Fruit fly (Drosophila melanogaster) whole organism, prepupa: ENCODE data around the gene CG5276.

Source experiments
- CG10669 ChIP-seq: fragments of 200-800 bp; sonication (Bioruptor generic); optimal IDR thresholded peaks from 3 replicates; lab custom pipeline; 2018; ENCODE audit warnings: missing biosample characterization, mild to moderate bottlenecking, missing genetic modification characterization, moderate library complexity
- CG11294 ChIP-seq: fragments of 200-800 bp; sonication (Bioruptor generic); IDR thresholded peaks from 2 replicates; pipeline ENCODE4 v1.3.6; 2022; ENCODE audit warnings: missing biosample characterization, missing genetic modification characterization
- CG11902 ChIP-seq: fragments of 200-800 bp; sonication (Bioruptor generic); optimal IDR thresholded peaks from 3 replicates; lab custom pipeline; 2016; ENCODE audit warnings: missing biosample characterization, missing genetic modification characterization
- CG1621 ChIP-seq: fragments of 200-800 bp; sonication (Bioruptor generic); optimal IDR thresholded peaks from 3 replicates; lab custom pipeline; 2018; ENCODE audit warnings: missing biosample characterization, mild to moderate bottlenecking, missing genetic modification characterization
- CG16779 ChIP-seq: fragments of 200-800 bp; sonication (Bioruptor generic); optimal IDR thresholded peaks from 3 replicates; lab custom pipeline; 2017; ENCODE audit warnings: missing biosample characterization, mild to moderate bottlenecking, missing genetic modification characterization
- CG3032 ChIP-seq: fragments of 200-800 bp; optimal IDR thresholded peaks from 2 replicates; lab custom pipeline; 2019; ENCODE audit warnings: missing biosample characterization, mild to moderate bottlenecking, missing genetic modification characterization, moderate library complexity
- CG31627 ChIP-seq: fragments of 200-800 bp; sonication (Bioruptor generic); optimal IDR thresholded peaks from 3 replicates; lab custom pipeline; 2016; ENCODE audit warnings: missing biosample characterization, missing genetic modification characterization
- CG32006 ChIP-seq: fragments of 200-800 bp; sonication (Bioruptor generic); optimal IDR thresholded peaks from 3 replicates; lab custom pipeline; 2017; ENCODE audit warnings: missing biosample characterization, mild to moderate bottlenecking, missing genetic modification characterization
- CG34406 ChIP-seq: fragments of 200-800 bp; sonication (Bioruptor generic); optimal IDR thresholded peaks from 3 replicates; lab custom pipeline; 2016; ENCODE audit warnings: missing biosample characterization, missing genetic modification characterization
- CG3919 ChIP-seq: fragments of 200-800 bp; sonication (Bioruptor generic); optimal IDR thresholded peaks from 3 replicates; lab custom pipeline; 2016; ENCODE audit warnings: missing biosample characterization, missing genetic modification characterization
- CG4318 ChIP-seq: fragments of 200-800 bp; sonication (Bioruptor generic); optimal IDR thresholded peaks from 3 replicates; lab custom pipeline; 2017; ENCODE audit warnings: missing biosample characterization, mild to moderate bottlenecking, missing genetic modification characterization
- CG6163 ChIP-seq: fragments of 200-800 bp; sonication (Bioruptor generic); IDR thresholded peaks from 3 replicates; pipeline ENCODE4 v1.3.6; 2022; ENCODE audit warnings: missing biosample characterization, missing genetic modification characterization
- CG6792 ChIP-seq: fragments of 200-800 bp; sonication (Bioruptor generic); optimal IDR thresholded peaks from 3 replicates; lab custom pipeline; 2016; ENCODE audit warnings: missing biosample characterization, missing genetic modification characterization
- CG6808 ChIP-seq: fragments of 200-800 bp; sonication (Bioruptor generic); optimal IDR thresholded peaks from 3 replicates; lab custom pipeline; 2017; ENCODE audit warnings: missing biosample characterization, missing genetic modification characterization, mild to moderate bottlenecking, moderate library complexity, missing genetic modification reagents
- CG7368 ChIP-seq: fragments of 200-800 bp; sonication (Bioruptor generic); optimal IDR thresholded peaks from 3 replicates; lab custom pipeline; 2016; ENCODE audit warnings: missing biosample characterization, missing genetic modification characterization
- CG8119 ChIP-seq: fragments of 200-800 bp; sonication (Bioruptor generic); IDR thresholded peaks from 3 replicates; pipeline ENCODE4 v1.3.6; 2022; ENCODE audit warnings: missing biosample characterization, missing genetic modification characterization
- CG8632 ChIP-seq: fragments of 200-800 bp; sonication (Bioruptor generic); optimal IDR thresholded peaks from 3 replicates; lab custom pipeline; 2016; ENCODE audit warnings: missing biosample characterization, missing genetic modification characterization
- CG9139 ChIP-seq: fragments of 200-800 bp; sonication (Bioruptor generic); optimal IDR thresholded peaks from 3 replicates; lab custom pipeline; 2017; ENCODE audit warnings: missing biosample characterization, mild to moderate bottlenecking, missing genetic modification characterization
- Eip75B ChIP-seq: fragments of 200-800 bp; sonication (Bioruptor generic); optimal IDR thresholded peaks from 3 replicates; lab custom pipeline; 2016; ENCODE audit warnings: missing biosample characterization, missing genetic modification characterization
- Eip78C ChIP-seq: fragments of 200-800 bp; sonication (Bioruptor generic); peaks from one replicate; lab custom pipeline; 2016; ENCODE audit warnings: missing biosample characterization, missing genetic modification characterization
- Ets21C ChIP-seq: fragments of 200-800 bp; sonication (Bioruptor generic); optimal IDR thresholded peaks from 3 replicates; lab custom pipeline; 2016; ENCODE audit warnings: missing biosample characterization, missing genetic modification characterization
- Ets96B ChIP-seq: fragments of 200-800 bp; optimal IDR thresholded peaks from 2 replicates; lab custom pipeline; 2019; ENCODE audit warnings: missing biosample characterization, mild to moderate bottlenecking, missing genetic modification characterization, moderate library complexity
- Gug ChIP-seq: fragments of 200-800 bp; sonication (Bioruptor generic); IDR thresholded peaks from 2 replicates; pipeline ENCODE4 v1.3.6; 2022; ENCODE audit warnings: missing biosample characterization, missing genetic modification characterization
- Hr39 ChIP-seq: fragments of 200-800 bp; sonication (Bioruptor generic); optimal IDR thresholded peaks from 2 replicates; lab custom pipeline; 2016; ENCODE audit warnings: missing biosample characterization, missing genetic modification characterization
- Lpt ChIP-seq: fragments of 200-800 bp; sonication (Bioruptor generic); optimal IDR thresholded peaks from 3 replicates; lab custom pipeline; 2016; ENCODE audit warnings: missing biosample characterization, missing genetic modification characterization
- Met ChIP-seq: fragments of 200-800 bp; sonication (Bioruptor generic); optimal IDR thresholded peaks from 3 replicates; lab custom pipeline; 2016; ENCODE audit warnings: missing biosample characterization, missing genetic modification characterization
- OdsH ChIP-seq: fragments of 200-800 bp; sonication (Bioruptor generic); optimal IDR thresholded peaks from 3 replicates; lab custom pipeline; 2016; ENCODE audit warnings: missing biosample characterization, missing genetic modification characterization
- Smox ChIP-seq: fragments of 200-800 bp; sonication (Bioruptor generic); optimal IDR thresholded peaks from 3 replicates; lab custom pipeline; 2016; ENCODE audit warnings: missing biosample characterization, missing genetic modification characterization
- Sox102F ChIP-seq: fragments of 200-800 bp; sonication (Bioruptor generic); optimal IDR thresholded peaks from 2 replicates; lab custom pipeline; 2016; ENCODE audit warnings: missing biosample characterization, mild to moderate bottlenecking, missing genetic modification characterization
- Sox14 ChIP-seq: fragments of 200-800 bp; sonication (Bioruptor generic); optimal IDR thresholded peaks from 3 replicates; lab custom pipeline; 2016; ENCODE audit warnings: missing biosample characterization, missing genetic modification characterization
- Sox15 ChIP-seq: fragments of 200-800 bp; sonication (Bioruptor generic); optimal IDR thresholded peaks from 3 replicates; lab custom pipeline; 2016; ENCODE audit warnings: missing biosample characterization, missing genetic modification characterization
- cyc ChIP-seq: fragments of 200-800 bp; sonication (Bioruptor generic); optimal IDR thresholded peaks from 3 replicates; lab custom pipeline; 2016; ENCODE audit warnings: missing biosample characterization, missing genetic modification characterization
- dac ChIP-seq: fragments of 200-800 bp; sonication (Bioruptor generic); optimal IDR thresholded peaks from 2 replicates; lab custom pipeline; 2017; ENCODE audit warnings: missing biosample characterization, mild to moderate bottlenecking, missing genetic modification characterization
- dsx ChIP-seq: fragments of 200-800 bp; optimal IDR thresholded peaks from 3 replicates; lab custom pipeline; 2019; ENCODE audit warnings: missing biosample characterization, mild to moderate bottlenecking, missing genetic modification characterization, moderate library complexity; ENCODE audit not compliant: poor library complexity, severe bottlenecking
- eg ChIP-seq: fragments of 200-800 bp; sonication (Bioruptor generic); IDR thresholded peaks from 3 replicates; pipeline ENCODE4 v1.3.6; 2022; ENCODE audit warnings: missing biosample characterization, missing genetic modification characterization
- fd59A ChIP-seq: fragments of 200-800 bp; sonication (Bioruptor generic); optimal IDR thresholded peaks from 2 replicates; lab custom pipeline; 2017; ENCODE audit warnings: missing biosample characterization, mild to moderate bottlenecking, missing genetic modification characterization, missing genetic modification reagents
- fd85E ChIP-seq: fragments of 200-800 bp; sonication (Bioruptor generic); optimal IDR thresholded peaks from 3 replicates; lab custom pipeline; 2016; ENCODE audit warnings: missing biosample characterization, missing genetic modification characterization
- fkh ChIP-seq: fragments of 200-800 bp; sonication (Bioruptor generic); optimal IDR thresholded peaks from 3 replicates; lab custom pipeline; 2017; ENCODE audit warnings: missing biosample characterization, mild to moderate bottlenecking, missing genetic modification characterization, moderate library complexity
- lz ChIP-seq: fragments of 200-800 bp; sonication (Bioruptor generic); optimal IDR thresholded peaks from 3 replicates; lab custom pipeline; 2016; ENCODE audit warnings: missing biosample characterization, missing genetic modification characterization
- net ChIP-seq: fragments of 200-800 bp; sonication (Bioruptor generic); optimal IDR thresholded peaks from 3 replicates; lab custom pipeline; 2016; ENCODE audit warnings: missing biosample characterization, missing genetic modification characterization
- pdm3 ChIP-seq: fragments of 200-800 bp; sonication (Bioruptor generic); optimal IDR thresholded peaks from 3 replicates; lab custom pipeline; 2016; ENCODE audit warnings: missing biosample characterization, missing genetic modification characterization
- salr ChIP-seq, 2 experiments: fragments of 200-800 bp; sonication (Bioruptor generic); optimal IDR thresholded peaks; 3 replicates each; lab custom pipeline; 2016 to 2018; ENCODE audit warnings: missing biosample characterization in 2 of 2, missing genetic modification characterization in 2 of 2, mild to moderate bottlenecking in 1 of 2
- spab ChIP-seq: fragments of 200-800 bp; sonication (Bioruptor generic); optimal IDR thresholded peaks from 2 replicates; lab custom pipeline; 2017; ENCODE audit warnings: missing biosample characterization, mild to moderate bottlenecking, missing genetic modification characterization, missing genetic modification reagents
- svp ChIP-seq: fragments of 200-800 bp; sonication (Bioruptor generic); peaks from one replicate; lab custom pipeline; 2016; ENCODE audit warnings: missing biosample characterization, missing genetic modification characterization
- vri ChIP-seq: fragments of 200-800 bp; sonication (Bioruptor generic); optimal IDR thresholded peaks from 3 replicates; lab custom pipeline; 2016; ENCODE audit warnings: missing biosample characterization, mild to moderate bottlenecking, missing genetic modification characterization

Gene CG5276

DNA sequence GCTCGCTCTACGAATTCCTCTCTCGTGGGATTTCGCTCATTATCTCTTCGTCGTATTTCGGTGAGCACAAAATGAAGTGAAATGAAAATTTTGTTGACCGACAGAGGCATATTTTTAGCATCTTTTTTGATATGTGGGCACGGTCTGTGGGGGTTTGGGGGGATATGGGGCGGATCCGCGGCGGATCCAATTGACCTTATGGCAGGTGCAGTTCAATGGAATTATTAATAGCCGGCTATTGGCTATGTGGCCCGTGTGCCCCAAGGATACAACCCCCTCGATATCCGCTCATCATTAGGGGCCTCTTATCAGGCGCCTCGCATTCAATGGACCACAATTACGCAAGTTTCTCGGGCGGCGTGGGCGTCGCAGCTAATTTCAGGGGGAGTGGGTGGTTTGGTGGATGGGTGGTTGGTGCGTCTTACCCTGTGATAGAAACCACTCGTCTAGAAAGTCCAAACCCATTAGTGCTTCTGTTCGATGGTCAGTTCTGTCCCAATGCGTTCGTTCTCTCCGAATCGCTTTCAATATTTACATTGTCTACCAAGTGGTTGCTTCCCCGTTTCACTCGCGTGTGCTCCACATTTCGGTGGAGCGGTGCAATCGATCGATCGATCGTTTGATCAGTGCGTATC lies 19.8 kb downstream of the CG5276 start, which contains the start of gene sals:
sals (minus strand) TSS at position 585 of the 635 bp plus-strand sequence.
- TF ChIP-seq Ets21C (no peak), svp (GFP tag; lab: Kevin White, UChicago) (peak; percentile 82)

dm6 chr3R:11452041-11452440 lies 20.5 kb downstream of the CG5276 start:
- TF ChIP-seq CG6792 (GFP tag; lab: Kevin White, UChicago) (no peak), CG32006 (peak; percentile 12), Eip78C (peak; percentile 24), CG6163 (GFP tag; lab: Robert Waterston, UW) (no peak), CG8632 (GFP tag; lab: Kevin White, UChicago) (no peak), svp (GFP tag; lab: Kevin White, UChicago) (peak; percentile 94), fkh (GFP tag; lab: Kevin White, UChicago) (peak; percentile 7)

- TF ChIP-seq CG11902: peak; percentile 59
- no peak for TF ChIP-seq fd85E
- TF ChIP-seq CG4318 (GFP tag; lab: Kevin White, UChicago): peak; percentile 56
- TF ChIP-seq Eip75B (GFP tag; lab: Kevin White, UChicago): peak; percentile 36
- peak; percentile 49 for TF ChIP-seq Sox14 (GFP tag; lab: Kevin White, UChicago)
- TF ChIP-seq CG6792 (GFP tag; lab: Kevin White, UChicago): peak; percentile 45
- no peak for TF ChIP-seq spab
- TF ChIP-seq Ets96B: no peak
- TF ChIP-seq fd59A (GFP tag; lab: Kevin White, UChicago): no peak
- TF ChIP-seq vri (GFP tag; lab: Kevin White, UChicago): peak; percentile 42
- peak; percentile 89 for TF ChIP-seq svp (GFP tag; lab: Kevin White, UChicago)
- no peak for TF ChIP-seq CG1621
- TF ChIP-seq CG11294: peak; percentile 28; the same call in 1 of the 2 replicates
- TF ChIP-seq OdsH (GFP tag; lab: Kevin White, UChicago): peak; percentile 52
- TF ChIP-seq Hr39: peak; percentile 75
- TF ChIP-seq Lpt: no peak
- TF ChIP-seq cyc (GFP tag; lab: Kevin White, UChicago): peak; percentile 68
- peak; percentile 76 for TF ChIP-seq lz
- TF ChIP-seq CG3032: no peak
- peak; percentile 43; the same call in 1 of the 3 replicates for TF ChIP-seq CG6163 (GFP tag; lab: Robert Waterston, UW)
- 0 out of 3 replicates have a peak, but pooled peaks have one; percentile 26 for TF ChIP-seq CG8119 (GFP tag; lab: Robert Waterston, UW)
- no peak for TF ChIP-seq CG6808 (GFP tag; lab: Kevin White, UChicago)
- 0 out of 3 replicates have a peak, but pooled peaks have one; percentile 35 for TF ChIP-seq eg (GFP tag; lab: Robert Waterston, UW)
- peak; percentile 67 for TF ChIP-seq CG34406 (GFP tag; lab: Kevin White, UChicago)
- TF ChIP-seq Smox: peak; percentile 59
- TF ChIP-seq Sox15 (GFP tag; lab: Kevin White, UChicago): peak; percentile 56
- TF ChIP-seq pdm3 (GFP tag; lab: Kevin White, UChicago): peak; percentile 52
- TF ChIP-seq Sox102F: peak; percentile 69
- TF ChIP-seq CG10669 (GFP tag; lab: Kevin White, UChicago): peak; percentile 6
- TF ChIP-seq Met (GFP tag; lab: Kevin White, UChicago): peak; percentile 69
- peak; percentile 7 for TF ChIP-seq CG7368 (GFP tag; lab: Kevin White, UChicago)
- TF ChIP-seq CG3919: peak; percentile 45
- TF ChIP-seq salr (GFP tag; optimal IDR thresholded peaks at IDR 0.05; lab: Kevin White, UChicago): no peak
- peak; percentile 72 for TF ChIP-seq CG31627 (GFP tag; lab: Kevin White, UChicago)
- TF ChIP-seq net (GFP tag; lab: Kevin White, UChicago): peak; percentile 33
- peak; percentile 42 for TF ChIP-seq dac (GFP tag; lab: Kevin White, UChicago)
- peak; percentile 90 for TF ChIP-seq fkh (GFP tag; lab: Kevin White, UChicago)
- TF ChIP-seq CG9139 (GFP tag; lab: Kevin White, UChicago): no peak
- peak; percentile 8 for TF ChIP-seq CG16779
- no peak for TF ChIP-seq Gug
- TF ChIP-seq dsx (GFP tag; lab: Kevin White, UChicago): no peak
Measured at dm6 chr3R:11454210-11454904, 22.8 kb downstream of the CG5276 start.
